Worm (Caenorhabditis elegans): ENCODE results near the gene cyp-25A1.
A peak's percentile ranks its signal among the peaks of the same experiment; 100 is the strongest.

cyp-25A1 gene

ce11 chrIII:3800240-3800933 lies 32.0 kb upstream of the cyp-25A1 start, which contains the start of gene mtm-3 (continued):
- TF ChIP-seq ceh-100 (GFP tag; IDR thresholded peaks at IDR 0.05) (no peak), repo-1 (tag; optimal IDR thresholded peaks at IDR 0.05) (no peak), ccch-3 (GFP tag; optimal IDR thresholded peaks at IDR 0.05) (no peak), madf-10 (tag; optimal IDR thresholded peaks at IDR 0.05) (no peak)

ce11 chrIII:3800934-3801252 lies 31.5 kb upstream of the cyp-25A1 start:
- TF ChIP-seq madf-6 (GFP tag; IDR thresholded peaks at IDR 0.05) (peak; percentile 58; the same call in 1 of the 2 replicates), efl-1 (GFP tag; optimal IDR thresholded peaks at IDR 0.05) (peak; percentile 60), him-1 (tag; optimal IDR thresholded peaks at IDR 0.05) (peak; percentile 30), T26A5.8 (tag; optimal IDR thresholded peaks at IDR 0.05) (no peak)

ce11 chrIII:3801379-3801894 lies 31.0 kb upstream of the cyp-25A1 start:
- TF ChIP-seq ceh-27 (GFP tag; optimal IDR thresholded peaks at IDR 0.05) (peak; percentile 93), F23B12.7 (tag; optimal IDR thresholded peaks at IDR 0.05; ENCODE audit: insufficient read depth) (no peak), let-526 (GFP tag; IDR thresholded peaks at IDR 0.05) (peak; percentile 84), fkh-3 (tag; optimal IDR thresholded peaks at IDR 0.05) (no peak), unc-62 (GFP tag; optimal IDR thresholded peaks at IDR 0.05) (peak; percentile 83), chd-7 (tag; optimal IDR thresholded peaks at IDR 0.05) (peak; percentile 90), madf-10 (tag; optimal IDR thresholded peaks at IDR 0.05) (peak; percentile 86), nhr-120 (GFP tag; IDR thresholded peaks at IDR 0.05) (no peak), nhr-90 (tag; optimal IDR thresholded peaks at IDR 0.05) (peak; percentile 30), nfya-1 (tag; optimal IDR thresholded peaks at IDR 0.05; ENCODE audit: borderline replicate concordance, insufficient read depth) (no peak), ceh-91 (GFP tag; IDR thresholded peaks at IDR 0.05) (no peak), dox-1 (GFP tag; IDR thresholded peaks at IDR 0.05) (peak; percentile 79), lin-35 (GFP tag; optimal IDR thresholded peaks at IDR 0.05) (peak in 2 of 3 experiments; percentile 22 to 88), rec-8 (tag; optimal IDR thresholded peaks at IDR 0.05) (peak in 1 of 2 experiments; percentile 5), die-1 (tag; optimal IDR thresholded peaks at IDR 0.05) (peak; percentile 64), nhr-80 (tag; optimal IDR thresholded peaks at IDR 0.05) (peak; percentile 72), B0019.2 (GFP tag; conservative IDR thresholded peaks at IDR 0.05) (no peak), dpl-1 (GFP tag; optimal IDR thresholded peaks at IDR 0.05) (no peak), attf-5 (GFP tag; optimal IDR thresholded peaks at IDR 0.05) (peak; percentile 89), mel-28 (tag; optimal IDR thresholded peaks at IDR 0.05; ENCODE audit: borderline replicate concordance) (no peak), attf-6 (GFP tag; IDR thresholded peaks at IDR 0.05) (no peak), F49E8.2 (tag; optimal IDR thresholded peaks at IDR 0.05; ENCODE audit: insufficient read depth) (no peak), attf-3 (GFP tag; conservative IDR thresholded peaks at IDR 0.05) (no peak), F55B11.4 (tag; optimal IDR thresholded peaks at IDR 0.05; ENCODE audit: borderline replicate concordance, insufficient read depth) (no peak), nhr-27 (tag; optimal IDR thresholded peaks at IDR 0.05) (no peak), snpc-4 (GFP tag; optimal IDR thresholded peaks at IDR 0.05) (peak; percentile 25), snpc-4 (tag; optimal IDR thresholded peaks at IDR 0.05) (peak in 3 of 4 experiments; percentile 49 to 78 (median 64)), somi-1 (GFP tag; optimal IDR thresholded peaks at IDR 0.05) (peak; percentile 98), T26A5.8 (tag; optimal IDR thresholded peaks at IDR 0.05) (no peak), lsl-1 (GFP tag; optimal IDR thresholded peaks at IDR 0.05) (no peak), athp-1 (tag; optimal IDR thresholded peaks at IDR 0.05) (peak; percentile 82), zfh-2 (GFP tag; conservative IDR thresholded peaks at IDR 0.05) (peak; percentile 96), pha-4 (tag; optimal IDR thresholded peaks at IDR 0.05) (peak; percentile 82), sdz-38 (tag; optimal IDR thresholded peaks at IDR 0.05) (no peak), mes-4 (tag; optimal IDR thresholded peaks at IDR 0.05) (no peak), nfyb-1 (GFP tag; IDR thresholded peaks at IDR 0.05) (peak; percentile 92), him-1 (tag; optimal IDR thresholded peaks at IDR 0.05) (no peak), F22D6.2 (tag; optimal IDR thresholded peaks at IDR 0.05) (peak; percentile 71), egl-18 (GFP tag; IDR thresholded peaks at IDR 0.05) (no peak)
